Fruit fly (Drosophila melanogaster) ovary, adult (tissue): ENCODE data around the gene Lgr1.
"Not testable (repeated sequence)": the region's sequence is repeated elsewhere in the genome, so short reads cannot be mapped to it uniquely, and the experiment has no call there.

ENCODE experiments used
- CG17801 ChIP-seq: fragments of 200-800 bp; optimal IDR thresholded peaks from 2 replicates; lab custom pipeline; 2019; ENCODE audit warnings: missing biosample characterization, mild to moderate bottlenecking, missing genetic modification characterization, moderate library complexity; ENCODE audit not compliant: partially characterized antibody

Lgr1 gene

DNA sequence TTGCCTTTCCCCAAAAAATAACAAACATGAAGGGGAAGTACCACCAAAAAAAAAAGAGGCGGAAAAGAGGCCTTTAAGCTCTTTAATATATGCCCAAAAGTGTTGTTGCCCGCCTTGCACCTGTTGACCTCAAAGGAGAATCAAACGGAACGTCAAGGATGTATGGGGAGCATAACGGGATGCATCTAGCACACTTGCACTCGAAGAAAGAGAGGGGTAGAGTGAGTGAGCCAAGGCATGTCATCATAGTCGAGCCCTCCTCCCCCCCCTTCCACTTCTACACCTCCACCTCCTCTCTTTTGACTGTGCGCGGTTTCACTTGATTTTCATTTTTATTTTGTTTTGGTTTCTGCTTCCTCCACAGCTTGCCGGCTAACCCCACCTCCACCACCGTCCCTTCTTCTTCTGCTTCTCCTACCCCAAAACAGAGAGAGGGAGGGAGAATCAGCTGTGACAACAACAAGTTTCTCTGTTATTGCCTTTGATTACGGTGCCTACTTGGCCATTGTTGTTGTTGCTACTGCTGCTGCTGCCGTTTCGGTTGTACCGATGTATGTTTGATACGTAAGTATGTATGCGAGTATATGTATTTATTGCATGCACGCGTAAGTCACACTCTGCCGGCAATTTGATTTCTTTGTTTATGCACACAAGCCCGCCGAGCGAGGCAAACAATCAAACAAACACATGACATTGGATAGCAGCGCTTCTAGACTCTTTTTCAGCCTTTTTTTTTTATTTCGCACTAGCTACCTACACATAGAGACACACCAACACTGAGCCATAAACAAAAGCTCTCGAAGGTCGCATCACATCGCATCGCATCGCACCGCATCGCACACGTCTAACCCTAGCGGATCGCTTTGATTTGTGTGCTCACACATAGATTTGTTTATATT lies 12.7 kb upstream of the Lgr1 start:
- TF ChIP-seq CG17801, result no peak

dm6 chr3R:17714370-17714769 lies 11.2 kb upstream of the Lgr1 start:
- no peak for TF ChIP-seq CG17801

DNA sequence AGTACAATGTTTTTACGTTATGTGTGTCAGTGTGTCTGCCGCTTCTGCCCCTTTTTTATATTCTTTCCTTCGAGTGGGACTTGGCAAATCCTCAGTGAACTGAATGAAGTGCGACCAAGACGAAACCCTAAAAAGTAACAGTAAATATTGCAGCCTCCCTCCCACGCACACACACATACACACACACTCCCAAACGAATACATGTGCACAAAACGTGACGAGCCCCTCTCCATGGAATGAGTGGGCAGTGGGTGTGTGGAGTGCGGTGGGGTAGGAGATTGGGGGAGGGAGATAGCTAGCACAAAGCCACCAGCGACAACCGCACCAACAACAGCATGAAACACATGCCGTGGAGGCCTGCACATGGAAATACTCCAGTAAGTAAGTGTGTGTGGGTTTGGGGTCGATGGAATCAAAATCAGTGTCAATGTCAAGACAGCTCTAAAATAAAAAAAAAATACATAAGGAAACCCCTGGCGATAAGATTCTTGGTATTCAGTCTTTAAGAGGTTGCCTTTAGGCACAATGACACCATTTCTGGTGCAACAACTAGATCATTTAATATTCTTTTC lies 10.7 kb upstream of the Lgr1 start:
- TF ChIP-seq CG17801, result no peak

- peak; percentile 54 for TF ChIP-seq CG17801
These were observed 8.6 kb upstream of the Lgr1 start for dm6 chr3R:17716858-17717596.

- TF ChIP-seq CG17801, result peak; percentile 24
These were observed 7.4 kb upstream of the Lgr1 start, which contains the start of gene osa for dm6 chr3R:17718051-17718693. Gene osa, minus strand, starts transcription at chr3R:17718350.

dm6 chr3R:17718760-17719625 lies 6.6 kb upstream of the Lgr1 start, which contains the start of gene Pxt:
Gene Pxt, plus strand, starts transcription at chr3R:17719454.
- TF ChIP-seq CG17801, result no peak

DNA sequence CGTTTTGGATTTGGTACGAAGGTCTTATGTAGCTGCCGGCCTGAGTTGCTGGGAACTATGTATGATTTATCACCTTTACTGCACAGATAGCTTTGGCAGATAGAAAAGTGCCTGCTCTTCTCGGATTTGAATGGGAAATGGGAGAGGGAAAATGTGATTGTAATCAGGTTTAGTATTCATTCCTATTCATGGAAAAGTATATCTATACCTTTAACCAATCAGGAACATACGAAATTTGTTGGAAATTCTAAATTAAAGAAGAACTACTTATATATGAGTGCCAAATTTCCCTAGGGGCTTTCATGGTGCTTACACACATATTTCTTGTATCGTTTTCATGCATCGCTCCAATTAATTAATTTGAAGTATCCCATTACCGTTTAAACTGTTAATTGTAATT lies 614 bp upstream of the Lgr1 start, which contains the start of gene Atg8b:
TSS of gene Atg8b (minus strand) at position 101 of the 400 bp plus-strand sequence.
- TF ChIP-seq CG17801, result no peak

DNA sequence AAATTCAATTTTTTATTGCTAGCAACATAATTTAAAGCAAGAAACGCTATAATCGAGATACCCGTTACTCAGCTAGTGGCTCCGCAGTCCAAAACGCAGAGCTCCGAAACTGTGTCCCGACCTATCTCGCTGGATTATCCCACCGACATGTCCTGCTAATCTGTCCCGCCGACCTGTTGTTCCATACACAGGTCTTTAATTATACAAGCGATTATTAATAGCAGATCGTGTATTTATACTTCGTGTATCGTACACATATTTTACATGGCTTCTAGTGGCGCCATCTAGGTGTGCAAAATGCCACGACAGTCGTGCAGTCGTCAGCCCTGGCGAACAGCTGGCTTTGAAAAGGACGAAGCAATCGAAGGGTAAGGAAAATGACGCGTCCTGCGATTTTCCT lies 7.7 kb downstream of the Lgr1 start, which contains the start of gene CG14321:
TSS of gene CG14321 (plus strand) at position 338 of the 400 bp plus-strand sequence.
- TF ChIP-seq CG17801, result no peak

dm6 chr3R:17736311-17736710 lies 10.7 kb downstream of the Lgr1 start, which contains the start of gene TyrRII:
Gene TyrRII, plus strand, starts transcription at chr3R:17736611.
- no peak for TF ChIP-seq CG17801

- no peak for TF ChIP-seq CG17801
These were observed 17.0 kb downstream of the Lgr1 start for dm6 chr3R:17742542-17742941.

- no peak for TF ChIP-seq CG17801
These were observed 33.3 kb downstream of the Lgr1 start for dm6 chr3R:17758905-17759304.

dm6 chr3R:17759773-17760476 lies 34.3 kb downstream of the Lgr1 start:
- TF ChIP-seq CG17801, result no peak

DNA sequence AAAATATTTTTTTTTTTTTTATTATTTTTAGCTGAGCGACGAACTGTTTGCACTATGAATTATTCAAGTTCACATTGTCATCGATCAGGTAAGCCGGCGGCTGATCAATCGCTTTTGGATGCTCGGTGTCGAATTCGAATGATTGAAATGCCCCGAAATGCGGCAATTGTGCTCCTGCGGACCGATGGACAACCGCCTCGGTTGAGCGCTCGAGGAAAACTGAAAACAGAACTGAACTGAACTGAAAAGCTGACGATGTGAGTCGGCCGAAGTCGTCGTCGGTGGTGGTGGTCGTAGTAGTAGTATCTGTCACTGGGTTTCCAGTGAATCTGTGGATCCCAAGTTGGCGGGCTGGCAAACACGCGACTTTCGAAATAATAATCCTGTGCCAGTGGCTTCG lies 36.7 kb downstream of the Lgr1 start:
- no peak for TF ChIP-seq CG17801

DNA sequence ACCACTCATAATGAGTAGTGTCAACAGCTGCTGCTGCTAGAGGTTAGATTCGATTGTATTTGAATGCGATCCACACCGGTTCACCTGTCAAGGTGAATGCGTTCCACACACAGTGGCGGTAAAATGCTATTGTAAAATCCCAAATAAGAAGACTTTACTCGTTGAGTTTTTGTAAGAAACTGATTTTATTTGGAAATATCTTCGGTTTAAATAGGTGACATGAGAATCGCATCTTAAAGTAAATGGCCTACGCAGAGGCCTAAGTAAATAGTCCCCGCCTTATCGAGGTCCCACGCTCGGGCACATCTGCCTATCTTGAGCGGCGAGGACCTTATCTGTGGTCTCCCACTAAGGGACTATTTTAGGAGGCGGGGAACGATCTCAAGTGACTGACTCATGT lies 37.5 kb downstream of the Lgr1 start, which contains the start of gene TyrR:
TSS of gene TyrR (minus strand) at position 101 of the 400 bp plus-strand sequence.
- not testable (repeated sequence) for TF ChIP-seq CG17801

- no peak for TF ChIP-seq CG17801
These were observed 48.3 kb downstream of the Lgr1 start for dm6 chr3R:17773893-17774292.
